Fruit fly (Drosophila melanogaster): Measurements from ENCODE around the gene ema.

Gene ema

dm6 chr3R:16441367-16441923 is at the start of gene ema (continued):
- TF ChIP-seq Bgb (GFP tag; IDR thresholded peaks at IDR 0.05; ENCODE audit: partially characterized antibody), result peak; percentile 24; the same call in 1 of the 2 replicates
- TF ChIP-seq Myb (GFP tag; optimal IDR thresholded peaks at IDR 0.05), result peak; percentile 64
- TF ChIP-seq Lhr (GFP tag; optimal IDR thresholded peaks at IDR 0.05), result no peak
- TF ChIP-seq TFAM (GFP tag; optimal IDR thresholded peaks at IDR 0.05), result no peak
- TF ChIP-seq CG14965 (GFP tag; optimal IDR thresholded peaks at IDR 0.05; ENCODE audit: borderline replicate concordance), result no peak
- peak; percentile 17 for TF ChIP-seq CG13624 (GFP tag; optimal IDR thresholded peaks at IDR 0.05)
- TF ChIP-seq Ada2b (GFP tag; IDR thresholded peaks at IDR 0.05), result peak; percentile 13; the same call in 1 of the 2 replicates
- no peak for TF ChIP-seq CG10543 (GFP tag; optimal IDR thresholded peaks at IDR 0.05)
- peak in 1 of 3 experiments; percentile 10 for TF ChIP-seq Stat92E (GFP tag; optimal IDR thresholded peaks at IDR 0.05)
- TF ChIP-seq CG3281 (GFP tag; optimal IDR thresholded peaks at IDR 0.05), result peak; percentile 28
- TF ChIP-seq CG4328 (GFP tag; optimal IDR thresholded peaks at IDR 0.05), result no peak
- TF ChIP-seq Xbp1 (GFP tag; optimal IDR thresholded peaks at IDR 0.05), result peak; percentile 36
- TF ChIP-seq CG12659 (GFP tag; optimal IDR thresholded peaks at IDR 0.05), result peak; percentile 61
- TF ChIP-seq sens-2 (GFP tag; IDR thresholded peaks at IDR 0.05), result no peak
- no peak for TF ChIP-seq cas (GFP tag; IDR thresholded peaks at IDR 0.05)
- TF ChIP-seq Jarid2 (GFP tag; optimal IDR thresholded peaks at IDR 0.05), result no peak
- TF ChIP-seq Ptx1 (GFP tag; IDR thresholded peaks at IDR 0.05), result no peak
- TF ChIP-seq CG8765 (GFP tag; IDR thresholded peaks at IDR 0.05), result no peak
- no peak for TF ChIP-seq GATAe (GFP tag; conservative IDR thresholded peaks at IDR 0.05)
- TF ChIP-seq ash1 (GFP tag; optimal IDR thresholded peaks at IDR 0.05), result no peak
- no peak for TF ChIP-seq CG10462 (GFP tag; optimal IDR thresholded peaks at IDR 0.05)
- TF ChIP-seq trem (tag; optimal IDR thresholded peaks at IDR 0.05), result peak; percentile 54
- no peak for TF ChIP-seq CoRest (tag; optimal IDR thresholded peaks at IDR 0.05)
- TF ChIP-seq Mad (GFP tag; optimal IDR thresholded peaks at IDR 0.05), result no peak
- TF ChIP-seq CG5245 (GFP tag; optimal IDR thresholded peaks at IDR 0.05), result no peak
- TF ChIP-seq CG5180 (GFP tag; optimal IDR thresholded peaks at IDR 0.05), result no peak
- no peak for TF ChIP-seq Asciz (GFP tag; optimal IDR thresholded peaks at IDR 0.05)
- no peak for TF ChIP-seq az2 (GFP tag; optimal IDR thresholded peaks at IDR 0.05)
- TF ChIP-seq CG10431 (GFP tag; optimal IDR thresholded peaks at IDR 0.05), result peak; percentile 51
- no peak for TF ChIP-seq trh (GFP tag; optimal IDR thresholded peaks at IDR 0.05)
- no peak for TF ChIP-seq HLH54F (GFP tag; optimal IDR thresholded peaks at IDR 0.05)
- peak; percentile 6 for TF ChIP-seq CG10979 (tag; optimal IDR thresholded peaks at IDR 0.05)
- no peak for TF ChIP-seq Optix (GFP tag; IDR thresholded peaks at IDR 0.05)
- peak; percentile 3 for TF ChIP-seq CG12942 (GFP tag; optimal IDR thresholded peaks at IDR 0.05)
- no peak for TF ChIP-seq CG12155 (GFP tag; optimal IDR thresholded peaks at IDR 0.05)
- no peak for TF ChIP-seq MTF-1 (GFP tag; optimal IDR thresholded peaks at IDR 0.05; ENCODE audit: borderline replicate concordance)
- TF ChIP-seq CG17328 (GFP tag; IDR thresholded peaks at IDR 0.05), result no peak
- TF ChIP-seq HHEX (GFP tag; optimal IDR thresholded peaks at IDR 0.05), result no peak
- TF ChIP-seq lbe (GFP tag; optimal IDR thresholded peaks at IDR 0.05), result peak; percentile 0
- TF ChIP-seq wek (GFP tag; optimal IDR thresholded peaks at IDR 0.05), result no peak
- TF ChIP-seq Atf-2 (GFP tag; optimal IDR thresholded peaks at IDR 0.05), result no peak
- TF ChIP-seq Bdp1 (GFP tag; optimal IDR thresholded peaks at IDR 0.05), result no peak
- TF ChIP-seq CG30431 (GFP tag; optimal IDR thresholded peaks at IDR 0.05), result no peak
- TF ChIP-seq C15 (GFP tag; IDR thresholded peaks at IDR 0.05), result no peak
- TF ChIP-seq pita (GFP tag; optimal IDR thresholded peaks at IDR 0.05), result no peak
- no peak for TF ChIP-seq Sox102F (GFP tag; optimal IDR thresholded peaks at IDR 0.05)
- TF ChIP-seq stc (GFP tag; IDR thresholded peaks at IDR 0.05), result no peak
- no peak for TF ChIP-seq ham (GFP tag; IDR thresholded peaks at IDR 0.05)
- no peak for TF ChIP-seq cato (GFP tag; optimal IDR thresholded peaks at IDR 0.05; ENCODE audit: borderline replicate concordance)
- TF ChIP-seq CG7987 (GFP tag; optimal IDR thresholded peaks at IDR 0.05), result peak; percentile 39
